Worm (Caenorhabditis elegans) whole organism, mixed stage, embryonic: Measurements from ENCODE around the gene ZK1073.1.

Experiments used
- M03D4.4 ChIP-seq: sonication (generic microtip); optimal IDR thresholded peaks from 2 replicates; lab custom pipeline; 2017; ENCODE audit warnings: mild to moderate bottlenecking, missing genetic modification characterization, missing compliant biosample characterization
- bed-3 ChIP-seq: fragments of 200-800 bp; sonication (Bioruptor generic); optimal IDR thresholded peaks from 3 replicates; lab custom pipeline; 2018; ENCODE audit warnings: mild to moderate bottlenecking, missing genetic modification characterization, moderate library complexity, missing compliant biosample characterization
- blmp-1 ChIP-seq: fragments of 150-350 bp; optimal IDR thresholded peaks from 2 replicates; lab custom pipeline; 2014; ENCODE audit warnings: missing biosample characterization, missing genetic modification characterization
- ceh-39 ChIP-seq: fragments of 150-350 bp; optimal IDR thresholded peaks from 2 replicates; lab custom pipeline; 2014; ENCODE audit warnings: missing biosample characterization, missing genetic modification characterization
- ceh-43 ChIP-seq: fragments of 200-800 bp; sonication (Bioruptor generic); optimal IDR thresholded peaks from 2 replicates; lab custom pipeline; 2018; ENCODE audit warnings: mild to moderate bottlenecking, missing genetic modification characterization, moderate library complexity, missing compliant biosample characterization
- ceh-83 ChIP-seq: fragments of 200-800 bp; sonication (Bioruptor generic); optimal IDR thresholded peaks from 2 replicates; lab custom pipeline; 2018; ENCODE audit warnings: mild to moderate bottlenecking, missing genetic modification characterization, missing compliant biosample characterization
- ces-1 ChIP-seq: fragments of 150-350 bp; optimal IDR thresholded peaks from 2 replicates; lab custom pipeline; 2014; ENCODE audit warnings: missing biosample characterization, missing genetic modification reagents, missing genetic modification characterization
- cnd-1 ChIP-seq: fragments of 200-800 bp; sonication (Bioruptor generic); optimal IDR thresholded peaks from 2 replicates; lab custom pipeline; 2018; ENCODE audit warnings: mild to moderate bottlenecking, missing genetic modification characterization, missing compliant biosample characterization
- drap-1 ChIP-seq: fragments of 200-800 bp; sonication (Bioruptor generic); optimal IDR thresholded peaks from 3 replicates; lab custom pipeline; 2018; ENCODE audit warnings: mild to moderate bottlenecking, missing genetic modification characterization, missing compliant biosample characterization
- elt-1 ChIP-seq: sonication (generic microtip); optimal IDR thresholded peaks from 2 replicates; lab custom pipeline; 2017; ENCODE audit warnings: missing genetic modification characterization, mild to moderate bottlenecking, missing compliant biosample characterization, antibody characterized with exemption, moderate library complexity, borderline replicate concordance; ENCODE audit not compliant: insufficient read depth
- elt-3 ChIP-seq: fragments of 150-350 bp; optimal IDR thresholded peaks from 2 replicates; lab custom pipeline; 2014; ENCODE audit warnings: missing biosample characterization, missing genetic modification characterization
- flh-1 ChIP-seq: fragments of 200-800 bp; sonication (Bioruptor generic); optimal IDR thresholded peaks from 2 replicates; lab custom pipeline; 2018; ENCODE audit warnings: mild to moderate bottlenecking, missing genetic modification characterization, moderate library complexity, missing compliant biosample characterization
- ham-2 ChIP-seq: fragments of 200-800 bp; sonication (Bioruptor generic); optimal IDR thresholded peaks from 2 replicates; lab custom pipeline; 2018; ENCODE audit warnings: mild to moderate bottlenecking, missing genetic modification characterization, missing compliant biosample characterization
- hlh-1 ChIP-seq: fragments of 150-350 bp; optimal IDR thresholded peaks from 2 replicates; lab custom pipeline; 2014; ENCODE audit warnings: missing biosample characterization, missing genetic modification reagents, missing genetic modification characterization
- lin-13 ChIP-seq: fragments of 150-350 bp; optimal IDR thresholded peaks from 2 replicates; lab custom pipeline; 2014; ENCODE audit warnings: missing biosample characterization, missing genetic modification characterization
- lin-32 ChIP-seq: fragments of 200-800 bp; sonication (Bioruptor generic); optimal IDR thresholded peaks from 2 replicates; lab custom pipeline; 2018; ENCODE audit warnings: mild to moderate bottlenecking, missing genetic modification characterization, missing compliant biosample characterization
- lsy-2 ChIP-seq: fragments of 150-350 bp; optimal IDR thresholded peaks from 2 replicates; lab custom pipeline; 2014; ENCODE audit warnings: missing biosample characterization, missing genetic modification characterization
- mab-5 ChIP-seq: fragments of 150-350 bp; optimal IDR thresholded peaks from 2 replicates; lab custom pipeline; 2014; ENCODE audit warnings: missing biosample characterization, missing genetic modification characterization
- mep-1 ChIP-seq: fragments of 150-350 bp; optimal IDR thresholded peaks from 2 replicates; lab custom pipeline; 2017; ENCODE audit warnings: missing biosample characterization, missing genetic modification reagents, missing genetic modification characterization, inconsistent platforms
- mls-2 ChIP-seq: sonication (generic microtip); optimal IDR thresholded peaks from 2 replicates; lab custom pipeline; 2016; ENCODE audit warnings: mild to moderate bottlenecking, missing genetic modification characterization, moderate library complexity, missing compliant biosample characterization
- nhr-12 ChIP-seq: fragments of 150-350 bp; optimal IDR thresholded peaks from 2 replicates; lab custom pipeline; 2014; ENCODE audit warnings: missing biosample characterization, missing genetic modification characterization
- nhr-2 ChIP-seq: fragments of 150-350 bp; optimal IDR thresholded peaks from 2 replicates; lab custom pipeline; 2014; ENCODE audit warnings: missing biosample characterization, missing genetic modification characterization
- nhr-237 ChIP-seq: fragments of 150-350 bp; optimal IDR thresholded peaks from 2 replicates; lab custom pipeline; 2014; ENCODE audit warnings: missing biosample characterization, missing genetic modification characterization
- nhr-28 ChIP-seq: fragments of 150-350 bp; optimal IDR thresholded peaks from 2 replicates; lab custom pipeline; 2014; ENCODE audit warnings: missing biosample characterization, missing genetic modification characterization
- nhr-76 ChIP-seq: sonication (generic microtip); optimal IDR thresholded peaks from 2 replicates; lab custom pipeline; 2017; ENCODE audit warnings: missing biosample characterization, missing genetic modification characterization
- pha-4 ChIP-seq: fragments of 150-350 bp; optimal IDR thresholded peaks from 2 replicates; lab custom pipeline; 2018; ENCODE audit warnings: missing biosample characterization, missing genetic modification reagents, missing genetic modification characterization
- sem-2 ChIP-seq: fragments of 200-800 bp; sonication (Bioruptor generic); optimal IDR thresholded peaks from 2 replicates; lab custom pipeline; 2018; ENCODE audit warnings: mild to moderate bottlenecking, missing genetic modification characterization, missing compliant biosample characterization
- snpc-4 ChIP-seq: fragments of 150-350 bp; optimal IDR thresholded peaks from 2 replicates; lab custom pipeline; 2014; ENCODE audit warnings: missing biosample characterization, missing genetic modification characterization
- sptf-1 ChIP-seq: sonication (generic microtip); optimal IDR thresholded peaks from 2 replicates; lab custom pipeline; 2017; ENCODE audit warnings: mild to moderate bottlenecking, missing genetic modification characterization, moderate library complexity, missing compliant biosample characterization
- tbx-8 ChIP-seq: fragments of 200-800 bp; sonication (Bioruptor generic); optimal IDR thresholded peaks from 2 replicates; lab custom pipeline; 2018; ENCODE audit warnings: mild to moderate bottlenecking, missing genetic modification characterization, moderate library complexity, missing compliant biosample characterization
- unc-120 ChIP-seq: sonication (generic microtip); optimal IDR thresholded peaks from 2 replicates; lab custom pipeline; 2017; ENCODE audit warnings: missing genetic modification characterization, missing compliant biosample characterization; ENCODE audit not compliant: poor library complexity, severe bottlenecking
- unc-39 ChIP-seq: fragments of 150-350 bp; optimal IDR thresholded peaks from 2 replicates; lab custom pipeline; 2014; ENCODE audit warnings: missing biosample characterization, missing genetic modification characterization
- unc-62 ChIP-seq: fragments of 150-350 bp; optimal IDR thresholded peaks from 2 replicates; lab custom pipeline; 2014; ENCODE audit warnings: missing biosample characterization, missing genetic modification reagents, missing genetic modification characterization
- zip-8 ChIP-seq: fragments of 150-350 bp; optimal IDR thresholded peaks from 2 replicates; lab custom pipeline; 2014; ENCODE audit warnings: missing biosample characterization, missing genetic modification characterization

ZK1073.1 gene

ce11 chrX:16163402-16163801 is 34.7 kb upstream of the ZK1073.1 start, which contains the start of gene F09C8.1:
Gene F09C8.1 (minus strand): TSS chrX:16163524.
- TF ChIP-seq elt-3 (tag; lab: Kevin White, UChicago) = no peak
- no peak for TF ChIP-seq mep-1 (tag; lab: Kevin White, UChicago)
- no peak for TF ChIP-seq lsy-2 (tag; lab: Kevin White, UChicago)
- no peak for TF ChIP-seq flh-1 (GFP tag; lab: Kevin White, UChicago)
- TF ChIP-seq nhr-237 = no peak
- no peak for TF ChIP-seq unc-62

ce11 chrX:16160924-16161323 is 32.3 kb upstream of the ZK1073.1 start:
- TF ChIP-seq ham-2 = no peak
- no peak for TF ChIP-seq snpc-4 (tag; lab: Kevin White, UChicago)
- TF ChIP-seq mab-5 = no peak
- no peak for TF ChIP-seq pha-4 (tag; lab: Kevin White, UChicago)
- TF ChIP-seq bed-3 = no peak
- no peak for TF ChIP-seq lin-13 (tag; lab: Kevin White, UChicago)
- no peak for TF ChIP-seq flh-1 (GFP tag; lab: Kevin White, UChicago)
- TF ChIP-seq cnd-1 (tag; lab: Kevin White, UChicago) = no peak
- no peak for TF ChIP-seq sptf-1 (tag; lab: Kevin White, UChicago)
- no peak for TF ChIP-seq nhr-2
- TF ChIP-seq unc-62 = no peak
- TF ChIP-seq nhr-76 = no peak
- TF ChIP-seq lin-32 (GFP tag; lab: Kevin White, UChicago) = no peak
- TF ChIP-seq nhr-237 = no peak
- TF ChIP-seq M03D4.4 (tag; lab: Kevin White, UChicago) = no peak
- TF ChIP-seq tbx-8 (GFP tag; lab: Kevin White, UChicago) = no peak
- no peak for TF ChIP-seq nhr-28 (tag; lab: Kevin White, UChicago)
- no peak for TF ChIP-seq ceh-83 (GFP tag; lab: Kevin White, UChicago)
- no peak for TF ChIP-seq elt-1 (tag; lab: Kevin White, UChicago)
- no peak for TF ChIP-seq sem-2 (GFP tag; lab: Kevin White, UChicago)

ce11 chrX:16159359-16159758 is 30.7 kb upstream of the ZK1073.1 start:
- TF ChIP-seq ces-1 (no peak), drap-1 (GFP tag; lab: Kevin White, UChicago) (no peak), nhr-237 (no peak), ceh-39 (no peak), sptf-1 (tag; lab: Kevin White, UChicago) (no peak), hlh-1 (tag; lab: Kevin White, UChicago) (no peak), pha-4 (tag; lab: Kevin White, UChicago) (no peak)

ce11 chrX:16157499-16157898 is 28.8 kb upstream of the ZK1073.1 start:
- TF ChIP-seq ham-2 (no peak), mab-5 (no peak), lsy-2 (tag; lab: Kevin White, UChicago) (no peak), hlh-1 (tag; lab: Kevin White, UChicago) (no peak), elt-3 (tag; lab: Kevin White, UChicago) (no peak), elt-1 (tag; lab: Kevin White, UChicago) (no peak), sem-2 (GFP tag; lab: Kevin White, UChicago) (no peak), zip-8 (tag; lab: Kevin White, UChicago) (no peak), nhr-237 (no peak), ceh-43 (GFP tag; lab: Kevin White, UChicago) (no peak), mep-1 (tag; lab: Kevin White, UChicago) (no peak), cnd-1 (tag; lab: Kevin White, UChicago) (no peak), unc-120 (tag; lab: Kevin White, UChicago) (no peak), nhr-28 (tag; lab: Kevin White, UChicago) (no peak)

ce11 chrX:16156891-16157290 is 28.2 kb upstream of the ZK1073.1 start:
- TF ChIP-seq unc-39 (tag; lab: Kevin White, UChicago) (no peak), lin-32 (GFP tag; lab: Kevin White, UChicago) (no peak), sem-2 (GFP tag; lab: Kevin White, UChicago) (peak; percentile 6), nhr-237 (peak; percentile 36), bed-3 (no peak), elt-3 (tag; lab: Kevin White, UChicago) (no peak), ces-1 (no peak), mep-1 (tag; lab: Kevin White, UChicago) (no peak), tbx-8 (GFP tag; lab: Kevin White, UChicago) (no peak), mab-5 (no peak), ceh-43 (GFP tag; lab: Kevin White, UChicago) (no peak), sptf-1 (tag; lab: Kevin White, UChicago) (no peak), ceh-83 (GFP tag; lab: Kevin White, UChicago) (no peak), nhr-76 (no peak), elt-1 (tag; lab: Kevin White, UChicago) (peak; percentile 89), unc-62 (peak; percentile 50), snpc-4 (tag; lab: Kevin White, UChicago) (no peak), nhr-2 (no peak), lsy-2 (tag; lab: Kevin White, UChicago) (no peak), nhr-12 (tag; lab: Kevin White, UChicago) (no peak), mls-2 (tag; lab: Kevin White, UChicago) (no peak), hlh-1 (tag; lab: Kevin White, UChicago) (no peak), ceh-39 (no peak), ham-2 (peak; percentile 88), drap-1 (GFP tag; lab: Kevin White, UChicago) (no peak), unc-120 (tag; lab: Kevin White, UChicago) (no peak), blmp-1 (tag; lab: Kevin White, UChicago) (peak; percentile 1), cnd-1 (tag; lab: Kevin White, UChicago) (no peak)
